Fruit fly (Drosophila melanogaster): ENCODE data around the gene CG13375.

The CG13375 gene

dm6 chrX:263728-264344, 30.9 kb downstream of the CG13375 start, which contains the start of gene CG13377 (continued):
- peak; percentile 1 for TF ChIP-seq CG15601 (tag; optimal IDR thresholded peaks at IDR 0.05)
- peak; percentile 30 for TF ChIP-seq CG18262 (tag; optimal IDR thresholded peaks at IDR 0.05)
- 0 out of 2 replicates have a peak, but pooled peaks have one; percentile 36 for TF ChIP-seq Ptx1 (GFP tag; IDR thresholded peaks at IDR 0.05)
- TF ChIP-seq PHDP (tag; optimal IDR thresholded peaks at IDR 0.05) = peak; percentile 33
- 0 out of 3 replicates have a peak, but pooled peaks have one; percentile 25 for TF ChIP-seq CG11695 (GFP tag; IDR thresholded peaks at IDR 0.05)
- TF ChIP-seq CG2678 (tag; optimal IDR thresholded peaks at IDR 0.05) = no peak
- peak; percentile 46 for TF ChIP-seq lab (GFP tag; optimal IDR thresholded peaks at IDR 0.05)
- peak; percentile 61; the same call in 1 of the 3 replicates for TF ChIP-seq dysf (GFP tag; IDR thresholded peaks at IDR 0.05)
- peak; percentile 77 for TF ChIP-seq CG12769 (tag; optimal IDR thresholded peaks at IDR 0.05)
- TF ChIP-seq CG10366 (GFP tag; IDR thresholded peaks at IDR 0.05) = 0 out of 2 replicates have a peak, but pooled peaks have one; percentile 10
- peak; percentile 30 for TF ChIP-seq CG7839 (tag; optimal IDR thresholded peaks at IDR 0.05)
- TF ChIP-seq Drgx (GFP tag; IDR thresholded peaks at IDR 0.05) = peak; percentile 59; the same call in 1 of the 2 replicates
- TF ChIP-seq so (GFP tag; IDR thresholded peaks at IDR 0.05) = 0 out of 3 replicates have a peak, but pooled peaks have one; percentile 17
- TF ChIP-seq Six4 (GFP tag; optimal IDR thresholded peaks at IDR 0.05) = peak; percentile 7
- no peak for TF ChIP-seq CG1792 (GFP tag; optimal IDR thresholded peaks at IDR 0.05)
- TF ChIP-seq esg (GFP tag; conservative IDR thresholded peaks at IDR 0.05) = peak; percentile 27; the same call in 1 of the 2 replicates
- TF ChIP-seq CG8924 (tag; optimal IDR thresholded peaks at IDR 0.05) = peak; percentile 38
- 0 out of 4 replicates have a peak, but pooled peaks have one; percentile 6 for TF ChIP-seq Gug (GFP tag; IDR thresholded peaks at IDR 0.05)
- peak; percentile 10 for TF ChIP-seq Fer1 (GFP tag; optimal IDR thresholded peaks at IDR 0.05)
- TF ChIP-seq sima (GFP tag; optimal IDR thresholded peaks at IDR 0.05) = peak; percentile 1
- TF ChIP-seq slbo (GFP tag; IDR thresholded peaks at IDR 0.05) = peak; percentile 57
- TF ChIP-seq prd (optimal IDR thresholded peaks at IDR 0.05) = no peak
- TF ChIP-seq prd (GFP tag; IDR thresholded peaks at IDR 0.05) = peak; percentile 41; the same call in 1 of the 3 replicates
- peak; percentile 31 for TF ChIP-seq CG12391 (tag; optimal IDR thresholded peaks at IDR 0.05)
- 0 out of 4 replicates have a peak, but pooled peaks have one; percentile 49 for TF ChIP-seq chinmo (GFP tag; IDR thresholded peaks at IDR 0.05; ENCODE audit: partially characterized antibody)
- 0 out of 2 replicates have a peak, but pooled peaks have one; percentile 24 for TF ChIP-seq sob (GFP tag; IDR thresholded peaks at IDR 0.05)
- TF ChIP-seq CG32772 (GFP tag; IDR thresholded peaks at IDR 0.05) = 0 out of 2 replicates have a peak, but pooled peaks have one; percentile 42
- no peak for TF ChIP-seq CG1603 (tag; optimal IDR thresholded peaks at IDR 0.05)
- no peak for TF ChIP-seq mirr (GFP tag; optimal IDR thresholded peaks at IDR 0.05)
- TF ChIP-seq dpn (GFP tag; optimal IDR thresholded peaks at IDR 0.05) = peak in 1 of 2 experiments; percentile 29
- no peak for TF ChIP-seq ase (GFP tag; IDR thresholded peaks at IDR 0.05)
- peak; percentile 25; the same call in 1 of the 2 replicates for TF ChIP-seq CG17328 (GFP tag; IDR thresholded peaks at IDR 0.05)
- TF ChIP-seq CG12219 (GFP tag; optimal IDR thresholded peaks at IDR 0.05) = no peak
- TF ChIP-seq lbe (GFP tag; optimal IDR thresholded peaks at IDR 0.05) = peak; percentile 5
- TF ChIP-seq HHEX (GFP tag; optimal IDR thresholded peaks at IDR 0.05) = peak; percentile 9
- TF ChIP-seq sd (tag; optimal IDR thresholded peaks at IDR 0.05) = peak; percentile 46
- no peak for TF ChIP-seq CG18476 (GFP tag; optimal IDR thresholded peaks at IDR 0.05)
- TF ChIP-seq ci (GFP tag; IDR thresholded peaks at IDR 0.05) = peak; percentile 58; the same call in 1 of the 3 replicates
- peak; percentile 50; the same call in 1 of the 2 replicates for TF ChIP-seq CG6689 (GFP tag; IDR thresholded peaks at IDR 0.05)
- TF ChIP-seq hkb (optimal IDR thresholded peaks at IDR 0.05) = no peak
- TF ChIP-seq hkb (GFP tag; IDR thresholded peaks at IDR 0.05) = peak; percentile 67; the same call in 1 of the 2 replicates
- TF ChIP-seq Fer3 (tag; optimal IDR thresholded peaks at IDR 0.05) = peak; percentile 15
- no peak for TF ChIP-seq sim (GFP tag; IDR thresholded peaks at IDR 0.05)
- 0 out of 2 replicates have a peak, but pooled peaks have one; percentile 11 for TF ChIP-seq CG5953 (GFP tag; IDR thresholded peaks at IDR 0.05)
- TF ChIP-seq zfh1 (GFP tag; IDR thresholded peaks at IDR 0.05) = 0 out of 3 replicates have a peak, but pooled peaks have one; percentile 17
- TF ChIP-seq CG10979 (tag; optimal IDR thresholded peaks at IDR 0.05) = peak; percentile 25
- peak; percentile 27; the same call in 1 of the 2 replicates for TF ChIP-seq H2.0 (GFP tag; IDR thresholded peaks at IDR 0.05)
- TF ChIP-seq CG12299 (tag; optimal IDR thresholded peaks at IDR 0.05) = no peak
- TF ChIP-seq CG3726 (GFP tag; IDR thresholded peaks at IDR 0.05) = no peak
